Worm (Caenorhabditis elegans) whole organism, young adult: ENCODE data around the gene srg-21.

Source experiments
- C17E4.6 ChIP-seq: fragments of 200-800 bp; sonication (Bioruptor generic); IDR thresholded peaks from 2 replicates; pipeline ENCODE4 v1.3.6; 2022; ENCODE audit warnings: missing genetic modification reagents, missing genetic modification characterization, missing compliant biosample characterization
- D2030.7 ChIP-seq: fragments of 200-800 bp; sonication (Bioruptor generic); IDR thresholded peaks from 2 replicates; pipeline ENCODE4 v1.3.6; 2022; ENCODE audit warnings: missing genetic modification reagents, missing genetic modification characterization, missing compliant biosample characterization
- F10E7.11 ChIP-seq: sonication (generic microtip); optimal IDR thresholded peaks from 2 replicates; lab custom pipeline; 2017; ENCODE audit warnings: mild to moderate bottlenecking, missing genetic modification characterization, moderate library complexity, missing compliant biosample characterization
- F22D6.2 ChIP-seq: sonication (generic microtip); optimal IDR thresholded peaks from 2 replicates; lab custom pipeline; 2016; ENCODE audit warnings: mild to moderate bottlenecking, missing genetic modification characterization, missing compliant biosample characterization
- F49E8.2 ChIP-seq: sonication (generic microtip); optimal IDR thresholded peaks from 3 replicates; lab custom pipeline; 2017; ENCODE audit warnings: missing genetic modification characterization, mild to moderate bottlenecking, missing compliant biosample characterization, antibody characterized with exemption, moderate library complexity; ENCODE audit not compliant: insufficient read depth
- F57A8.1 ChIP-seq: fragments of 200-800 bp; sonication (Bioruptor generic); optimal IDR thresholded peaks from 2 replicates; lab custom pipeline; 2018; ENCODE audit warnings: mild to moderate bottlenecking, missing genetic modification characterization, moderate library complexity, missing compliant biosample characterization
- F57C9.4 ChIP-seq: sonication (generic microtip); optimal IDR thresholded peaks from 2 replicates; lab custom pipeline; 2017; ENCODE audit warnings: mild to moderate bottlenecking, missing genetic modification characterization, missing compliant biosample characterization
- K11D2.4 ChIP-seq: fragments of 200-800 bp; sonication (Bioruptor generic); IDR thresholded peaks from 2 replicates; pipeline ENCODE4 v1.3.6; 2022; ENCODE audit warnings: missing genetic modification reagents, missing genetic modification characterization, missing compliant biosample characterization
- T07F8.4 ChIP-seq: sonication (generic microtip); optimal IDR thresholded peaks from 2 replicates; lab custom pipeline; 2016; ENCODE audit warnings: mild to moderate bottlenecking, missing genetic modification characterization, moderate library complexity, missing compliant biosample characterization
- T26A5.8 ChIP-seq: sonication (generic microtip); optimal IDR thresholded peaks from 2 replicates; lab custom pipeline; 2016; ENCODE audit warnings: missing genetic modification characterization, missing compliant biosample characterization
- Y53F4B.3 ChIP-seq: fragments of 200-800 bp; sonication (Bioruptor generic); IDR thresholded peaks from 2 replicates; pipeline ENCODE4 v1.3.6; 2022; ENCODE audit warnings: missing genetic modification reagents, missing genetic modification characterization, missing compliant biosample characterization
- Y53G8AR.9 ChIP-seq: fragments of 200-800 bp; sonication (Bioruptor generic); conservative IDR thresholded peaks from 2 replicates; pipeline ENCODE4 v1.3.6; 2022; ENCODE audit warnings: missing genetic modification reagents, missing genetic modification characterization, missing compliant biosample characterization
- Y67H2A.10 ChIP-seq: fragments of 200-800 bp; sonication (Bioruptor generic); conservative IDR thresholded peaks from 2 replicates; pipeline ENCODE4 v1.3.6; 2022; ENCODE audit warnings: missing genetic modification reagents, missing genetic modification characterization, missing compliant biosample characterization
- ZK185.1 ChIP-seq: sonication (generic microtip); optimal IDR thresholded peaks from 2 replicates; lab custom pipeline; 2016; ENCODE audit warnings: mild to moderate bottlenecking, missing genetic modification characterization, missing compliant biosample characterization; ENCODE audit not compliant: poor library complexity, severe bottlenecking
- athp-1 ChIP-seq: sonication (generic microtip); optimal IDR thresholded peaks from 2 replicates; lab custom pipeline; 2017; ENCODE audit warnings: mild to moderate bottlenecking, missing genetic modification characterization, missing compliant biosample characterization
- attf-6 ChIP-seq: fragments of 200-800 bp; sonication (Bioruptor generic); IDR thresholded peaks from 2 replicates; pipeline ENCODE4 v1.3.6; 2022; ENCODE audit warnings: missing genetic modification reagents, missing genetic modification characterization, missing compliant biosample characterization
- bed-1 ChIP-seq: fragments of 200-800 bp; sonication (Bioruptor generic); IDR thresholded peaks from 2 replicates; pipeline ENCODE4 v1.3.6; 2022; ENCODE audit warnings: missing genetic modification reagents, missing genetic modification characterization, missing compliant biosample characterization
- cebp-1 ChIP-seq, 2 experiments: fragments of 200-800 bp in 1 of 2; sonication (Bioruptor generic) in 1 of 2; sonication (generic microtip) in 1 of 2; IDR thresholded peaks in 1 of 2; optimal IDR thresholded peaks in 1 of 2; 2 replicates each; pipeline versions ENCODE4 v1.3.6 to Lab custom; 2017 to 2022; ENCODE audit warnings: missing compliant biosample characterization in 2 of 2, missing genetic modification characterization in 2 of 2, mild to moderate bottlenecking in 1 of 2, missing genetic modification reagents in 1 of 2, moderate library complexity in 1 of 2
- ceh-27 ChIP-seq: fragments of 200-800 bp; sonication (Bioruptor generic); optimal IDR thresholded peaks from 2 replicates; lab custom pipeline; 2018; ENCODE audit warnings: mild to moderate bottlenecking, missing genetic modification characterization, moderate library complexity, missing compliant biosample characterization
- ceh-40 ChIP-seq: fragments of 200-800 bp; sonication (Bioruptor generic); IDR thresholded peaks from 2 replicates; pipeline ENCODE4 v1.3.6; 2022; ENCODE audit warnings: missing genetic modification characterization, missing compliant biosample characterization
- ceh-79 ChIP-seq: sonication (generic microtip); optimal IDR thresholded peaks from 2 replicates; lab custom pipeline; 2017; ENCODE audit warnings: mild to moderate bottlenecking, missing genetic modification characterization, missing compliant biosample characterization
- ceh-91 ChIP-seq: fragments of 200-800 bp; sonication (Bioruptor generic); IDR thresholded peaks from 2 replicates; pipeline ENCODE4 v1.3.6; 2022; ENCODE audit warnings: missing genetic modification reagents, missing genetic modification characterization, missing compliant biosample characterization
- dox-1 ChIP-seq: fragments of 200-800 bp; sonication (Bioruptor generic); IDR thresholded peaks from 2 replicates; pipeline ENCODE4 v1.3.6; 2022; ENCODE audit warnings: missing genetic modification reagents, missing genetic modification characterization, missing compliant biosample characterization
- dpl-1 ChIP-seq: fragments of 150-350 bp; optimal IDR thresholded peaks from 2 replicates; lab custom pipeline; 2014; ENCODE audit warnings: missing biosample characterization, missing genetic modification reagents, missing genetic modification characterization
- ekl-4 ChIP-seq: fragments of 200-800 bp; sonication (Bioruptor generic); IDR thresholded peaks from 2 replicates; pipeline ENCODE4 v1.3.6; 2022; ENCODE audit warnings: missing genetic modification reagents, missing genetic modification characterization, missing compliant biosample characterization
- fkh-3 ChIP-seq: sonication (generic microtip); optimal IDR thresholded peaks from 2 replicates; lab custom pipeline; 2016; ENCODE audit warnings: mild to moderate bottlenecking, missing genetic modification characterization, missing compliant biosample characterization
- him-1 ChIP-seq: sonication (generic microtip); optimal IDR thresholded peaks from 2 replicates; lab custom pipeline; 2016; ENCODE audit warnings: missing genotype, missing genetic modification reagents, missing genetic modification characterization, missing compliant biosample characterization
- hsf-1 ChIP-seq: fragments of 200-800 bp; sonication (Bioruptor generic); IDR thresholded peaks from 2 replicates; pipeline ENCODE4 v1.3.6; 2022; ENCODE audit warnings: missing genetic modification reagents, missing genetic modification characterization, missing compliant biosample characterization
- mcd-1 ChIP-seq: fragments of 200-800 bp; sonication (Bioruptor generic); IDR thresholded peaks from 2 replicates; pipeline ENCODE4 v1.3.6; 2022; ENCODE audit warnings: missing genetic modification reagents, missing genetic modification characterization, missing compliant biosample characterization
- nfya-1 ChIP-seq: sonication (generic microtip); optimal IDR thresholded peaks from 2 replicates; lab custom pipeline; 2017; ENCODE audit warnings: antibody characterized with exemption, missing compliant biosample characterization, missing genetic modification characterization, borderline replicate concordance; ENCODE audit not compliant: insufficient read depth
- nfya-2 ChIP-seq: fragments of 200-800 bp; sonication (Bioruptor generic); IDR thresholded peaks from 2 replicates; pipeline ENCODE4 v1.3.6; 2022; ENCODE audit warnings: missing genetic modification reagents, missing genetic modification characterization, missing compliant biosample characterization
- nhr-179 ChIP-seq: sonication (generic microtip); optimal IDR thresholded peaks from 2 replicates; lab custom pipeline; 2016; ENCODE audit warnings: mild to moderate bottlenecking, missing genetic modification characterization, missing compliant biosample characterization
- nhr-27 ChIP-seq: fragments of 200-800 bp; sonication (Bioruptor generic); optimal IDR thresholded peaks from 2 replicates; lab custom pipeline; 2018; ENCODE audit warnings: mild to moderate bottlenecking, missing genetic modification characterization, moderate library complexity, missing compliant biosample characterization
- nhr-80 ChIP-seq: sonication (generic microtip); optimal IDR thresholded peaks from 2 replicates; lab custom pipeline; 2016; ENCODE audit warnings: missing genetic modification characterization, missing compliant biosample characterization
- pha-4 ChIP-seq: fragments of 150-350 bp; sonication (generic microtip); optimal IDR thresholded peaks from 2 replicates; lab custom pipeline; 2014; ENCODE audit warnings: missing biosample characterization, missing genetic modification reagents, missing genetic modification characterization
- somi-1 ChIP-seq: fragments of 200-800 bp; sonication (Bioruptor generic); optimal IDR thresholded peaks from 2 replicates; lab custom pipeline; 2018; ENCODE audit warnings: mild to moderate bottlenecking, missing genetic modification characterization, missing compliant biosample characterization
- tbx-9 ChIP-seq: sonication (generic microtip); optimal IDR thresholded peaks from 2 replicates; lab custom pipeline; 2016; ENCODE audit warnings: borderline replicate concordance, missing genetic modification characterization, inconsistent platforms, missing compliant biosample characterization

The srg-21 gene

ce11 chrII:3096857-3097256 lies 5.7 kb upstream of the srg-21 start, which contains the start of gene Y25C1A.14:
Gene Y25C1A.14, minus strand, starts transcription at chrII:3096957.
- TF ChIP-seq F10E7.11 (tag; lab: Kevin White, UChicago) = no peak
- TF ChIP-seq ceh-40 = no peak
- no peak for TF ChIP-seq hsf-1 (GFP tag; lab: Robert Waterston, UW)
- no peak for TF ChIP-seq nfya-1 (tag; lab: Kevin White, UChicago)
- TF ChIP-seq tbx-9 (tag; lab: Kevin White, UChicago) = no peak
- no peak for TF ChIP-seq athp-1 (tag; lab: Kevin White, UChicago)
- no peak for TF ChIP-seq somi-1 (GFP tag; lab: Kevin White, UChicago)
- TF ChIP-seq Y53G8AR.9 (GFP tag; lab: Robert Waterston, UW) = no peak
- TF ChIP-seq ZK185.1 (tag; lab: Kevin White, UChicago) = no peak
- no peak for TF ChIP-seq pha-4 (tag; lab: Kevin White, UChicago)
- TF ChIP-seq nhr-80 (tag; lab: Kevin White, UChicago) = no peak
- TF ChIP-seq F22D6.2 (tag; lab: Kevin White, UChicago) = no peak
- TF ChIP-seq Y67H2A.10 = no peak
- no peak for TF ChIP-seq F57A8.1 (GFP tag; lab: Kevin White, UChicago)
- no peak for TF ChIP-seq F57C9.4

- TF ChIP-seq pha-4 (tag; lab: Kevin White, UChicago) = no peak
- TF ChIP-seq ceh-79 (tag; lab: Kevin White, UChicago) = no peak
- no peak for TF ChIP-seq ekl-4 (GFP tag; lab: Robert Waterston, UW)
- TF ChIP-seq attf-6 = no peak
- TF ChIP-seq dox-1 (GFP tag; lab: Robert Waterston, UW) = no peak
- no peak for TF ChIP-seq mcd-1 (GFP tag; lab: Robert Waterston, UW)
- no peak for TF ChIP-seq fkh-3 (tag; lab: Kevin White, UChicago)
- TF ChIP-seq ceh-27 = no peak
- no peak for TF ChIP-seq him-1 (tag; lab: Kevin White, UChicago)
- no peak for TF ChIP-seq bed-1 (GFP tag; lab: Robert Waterston, UW)
- no peak for TF ChIP-seq nhr-27 (tag; lab: Kevin White, UChicago)
- no peak for TF ChIP-seq T26A5.8 (tag; lab: Kevin White, UChicago)
- TF ChIP-seq Y53F4B.3 (GFP tag; lab: Robert Waterston, UW) = no peak
- no peak for TF ChIP-seq K11D2.4 (GFP tag; lab: Robert Waterston, UW)
- TF ChIP-seq Y67H2A.10 = no peak
- no peak for TF ChIP-seq D2030.7
- TF ChIP-seq C17E4.6 = no peak
- no peak for TF ChIP-seq tbx-9 (tag; lab: Kevin White, UChicago)
Measured at ce11 chrII:3096060-3096459, 4.9 kb upstream of the srg-21 start, which contains the start of gene srg-23. Gene srg-23, minus strand, starts transcription at chrII:3096160.

ce11 chrII:3093352-3093751 lies 2.2 kb upstream of the srg-21 start, which contains the start of gene srg-22:
Gene srg-22, minus strand, starts transcription at chrII:3093452.
- no peak for TF ChIP-seq ceh-91 (GFP tag; lab: Robert Waterston, UW)
- no peak for TF ChIP-seq F10E7.11 (tag; lab: Kevin White, UChicago)
- no peak for TF ChIP-seq cebp-1 (GFP tag; IDR thresholded peaks at IDR 0.05; lab: Robert Waterston, UW)
- no peak for TF ChIP-seq cebp-1 (tag; optimal IDR thresholded peaks at IDR 0.05; lab: Kevin White, UChicago)
- no peak for TF ChIP-seq F49E8.2 (tag; lab: Kevin White, UChicago)
- no peak for TF ChIP-seq dpl-1 (GFP tag; lab: Kevin White, UChicago)
- no peak for TF ChIP-seq T07F8.4 (tag; lab: Kevin White, UChicago)
- TF ChIP-seq nhr-80 (tag; lab: Kevin White, UChicago) = no peak
- TF ChIP-seq nhr-179 (tag; lab: Kevin White, UChicago) = no peak
- TF ChIP-seq nfya-2 (GFP tag; lab: Robert Waterston, UW) = no peak
